Fruit fly (Drosophila melanogaster) whole organism, prepupa: Measurements from ENCODE around the gene Hex-t2.

Source experiments
- Blimp-1 ChIP-seq: fragments of 200-800 bp; sonication (Bioruptor generic); optimal IDR thresholded peaks from 3 replicates; lab custom pipeline; 2017; ENCODE audit warnings: missing biosample characterization, missing genetic modification characterization, mild to moderate bottlenecking, moderate library complexity, missing genetic modification reagents
- CG10631 ChIP-seq: fragments of 200-800 bp; sonication (Bioruptor generic); optimal IDR thresholded peaks from 2 replicates; lab custom pipeline; 2016; ENCODE audit warnings: missing biosample characterization, missing genetic modification characterization
- CG10669 ChIP-seq: fragments of 200-800 bp; sonication (Bioruptor generic); optimal IDR thresholded peaks from 3 replicates; lab custom pipeline; 2018; ENCODE audit warnings: missing biosample characterization, mild to moderate bottlenecking, missing genetic modification characterization, moderate library complexity
- CG11294 ChIP-seq: fragments of 200-800 bp; sonication (Bioruptor generic); IDR thresholded peaks from 2 replicates; pipeline ENCODE4 v1.3.6; 2022; ENCODE audit warnings: missing biosample characterization, missing genetic modification characterization
- CG11902 ChIP-seq: fragments of 200-800 bp; sonication (Bioruptor generic); optimal IDR thresholded peaks from 3 replicates; lab custom pipeline; 2016; ENCODE audit warnings: missing biosample characterization, missing genetic modification characterization
- CG15336 ChIP-seq: fragments of 200-800 bp; sonication (Bioruptor generic); IDR thresholded peaks from 2 replicates; pipeline ENCODE4 v1.3.6; 2022; ENCODE audit warnings: missing biosample characterization, missing genetic modification characterization
- CG1621 ChIP-seq: fragments of 200-800 bp; sonication (Bioruptor generic); optimal IDR thresholded peaks from 3 replicates; lab custom pipeline; 2018; ENCODE audit warnings: missing biosample characterization, mild to moderate bottlenecking, missing genetic modification characterization
- CG16779 ChIP-seq: fragments of 200-800 bp; sonication (Bioruptor generic); optimal IDR thresholded peaks from 3 replicates; lab custom pipeline; 2017; ENCODE audit warnings: missing biosample characterization, mild to moderate bottlenecking, missing genetic modification characterization
- CG3032 ChIP-seq: fragments of 200-800 bp; optimal IDR thresholded peaks from 2 replicates; lab custom pipeline; 2019; ENCODE audit warnings: missing biosample characterization, mild to moderate bottlenecking, missing genetic modification characterization, moderate library complexity
- CG31627 ChIP-seq: fragments of 200-800 bp; sonication (Bioruptor generic); optimal IDR thresholded peaks from 3 replicates; lab custom pipeline; 2016; ENCODE audit warnings: missing biosample characterization, missing genetic modification characterization
- CG32006 ChIP-seq: fragments of 200-800 bp; sonication (Bioruptor generic); optimal IDR thresholded peaks from 3 replicates; lab custom pipeline; 2017; ENCODE audit warnings: missing biosample characterization, mild to moderate bottlenecking, missing genetic modification characterization
- CG34406 ChIP-seq: fragments of 200-800 bp; sonication (Bioruptor generic); optimal IDR thresholded peaks from 3 replicates; lab custom pipeline; 2016; ENCODE audit warnings: missing biosample characterization, missing genetic modification characterization
- CG3919 ChIP-seq: fragments of 200-800 bp; sonication (Bioruptor generic); optimal IDR thresholded peaks from 3 replicates; lab custom pipeline; 2016; ENCODE audit warnings: missing biosample characterization, missing genetic modification characterization
- CG6163 ChIP-seq: fragments of 200-800 bp; sonication (Bioruptor generic); IDR thresholded peaks from 3 replicates; pipeline ENCODE4 v1.3.6; 2022; ENCODE audit warnings: missing biosample characterization, missing genetic modification characterization
- CG6276 ChIP-seq: fragments of 200-800 bp; sonication (Bioruptor generic); optimal IDR thresholded peaks from 2 replicates; lab custom pipeline; 2017; ENCODE audit warnings: missing biosample characterization, mild to moderate bottlenecking, missing genetic modification characterization
- CG6792 ChIP-seq: fragments of 200-800 bp; sonication (Bioruptor generic); optimal IDR thresholded peaks from 3 replicates; lab custom pipeline; 2016; ENCODE audit warnings: missing biosample characterization, missing genetic modification characterization
- CG6854 ChIP-seq: fragments of 200-800 bp; sonication (Bioruptor generic); optimal IDR thresholded peaks from 2 replicates; lab custom pipeline; 2017; ENCODE audit warnings: missing biosample characterization, mild to moderate bottlenecking, missing genetic modification characterization
- CG7368 ChIP-seq: fragments of 200-800 bp; sonication (Bioruptor generic); optimal IDR thresholded peaks from 3 replicates; lab custom pipeline; 2016; ENCODE audit warnings: missing biosample characterization, missing genetic modification characterization
- CG8119 ChIP-seq: fragments of 200-800 bp; sonication (Bioruptor generic); IDR thresholded peaks from 3 replicates; pipeline ENCODE4 v1.3.6; 2022; ENCODE audit warnings: missing biosample characterization, missing genetic modification characterization
- CG8319 ChIP-seq: fragments of 200-800 bp; sonication (Bioruptor generic); optimal IDR thresholded peaks from 3 replicates; lab custom pipeline; 2016; ENCODE audit warnings: missing biosample characterization, missing genetic modification characterization
- CG8632 ChIP-seq: fragments of 200-800 bp; sonication (Bioruptor generic); optimal IDR thresholded peaks from 3 replicates; lab custom pipeline; 2016; ENCODE audit warnings: missing biosample characterization, missing genetic modification characterization
- CG9139 ChIP-seq: fragments of 200-800 bp; sonication (Bioruptor generic); optimal IDR thresholded peaks from 3 replicates; lab custom pipeline; 2017; ENCODE audit warnings: missing biosample characterization, mild to moderate bottlenecking, missing genetic modification characterization
- Eip75B ChIP-seq: fragments of 200-800 bp; sonication (Bioruptor generic); optimal IDR thresholded peaks from 3 replicates; lab custom pipeline; 2016; ENCODE audit warnings: missing biosample characterization, missing genetic modification characterization
- Eip78C ChIP-seq: fragments of 200-800 bp; sonication (Bioruptor generic); peaks from one replicate; lab custom pipeline; 2016; ENCODE audit warnings: missing biosample characterization, missing genetic modification characterization
- Ets96B ChIP-seq: fragments of 200-800 bp; optimal IDR thresholded peaks from 2 replicates; lab custom pipeline; 2019; ENCODE audit warnings: missing biosample characterization, mild to moderate bottlenecking, missing genetic modification characterization, moderate library complexity
- Gug ChIP-seq: fragments of 200-800 bp; sonication (Bioruptor generic); IDR thresholded peaks from 2 replicates; pipeline ENCODE4 v1.3.6; 2022; ENCODE audit warnings: missing biosample characterization, missing genetic modification characterization
- Hr38 ChIP-seq: sonication (Bioruptor generic); optimal IDR thresholded peaks from 2 replicates; lab custom pipeline; 2016; ENCODE audit warnings: missing biosample characterization, missing genetic modification characterization
- Hr39 ChIP-seq: fragments of 200-800 bp; sonication (Bioruptor generic); optimal IDR thresholded peaks from 2 replicates; lab custom pipeline; 2016; ENCODE audit warnings: missing biosample characterization, missing genetic modification characterization
- Met ChIP-seq: fragments of 200-800 bp; sonication (Bioruptor generic); optimal IDR thresholded peaks from 3 replicates; lab custom pipeline; 2016; ENCODE audit warnings: missing biosample characterization, missing genetic modification characterization
- Sox102F ChIP-seq: fragments of 200-800 bp; sonication (Bioruptor generic); optimal IDR thresholded peaks from 2 replicates; lab custom pipeline; 2016; ENCODE audit warnings: missing biosample characterization, mild to moderate bottlenecking, missing genetic modification characterization
- Sox14 ChIP-seq: fragments of 200-800 bp; sonication (Bioruptor generic); optimal IDR thresholded peaks from 3 replicates; lab custom pipeline; 2016; ENCODE audit warnings: missing biosample characterization, missing genetic modification characterization
- Sox15 ChIP-seq: fragments of 200-800 bp; sonication (Bioruptor generic); optimal IDR thresholded peaks from 3 replicates; lab custom pipeline; 2016; ENCODE audit warnings: missing biosample characterization, missing genetic modification characterization
- cyc ChIP-seq: fragments of 200-800 bp; sonication (Bioruptor generic); optimal IDR thresholded peaks from 3 replicates; lab custom pipeline; 2016; ENCODE audit warnings: missing biosample characterization, missing genetic modification characterization
- dac ChIP-seq: fragments of 200-800 bp; sonication (Bioruptor generic); optimal IDR thresholded peaks from 2 replicates; lab custom pipeline; 2017; ENCODE audit warnings: missing biosample characterization, mild to moderate bottlenecking, missing genetic modification characterization
- dsx ChIP-seq: fragments of 200-800 bp; optimal IDR thresholded peaks from 3 replicates; lab custom pipeline; 2019; ENCODE audit warnings: missing biosample characterization, mild to moderate bottlenecking, missing genetic modification characterization, moderate library complexity; ENCODE audit not compliant: poor library complexity, severe bottlenecking
- eg ChIP-seq: fragments of 200-800 bp; sonication (Bioruptor generic); IDR thresholded peaks from 3 replicates; pipeline ENCODE4 v1.3.6; 2022; ENCODE audit warnings: missing biosample characterization, missing genetic modification characterization
- esn ChIP-seq: fragments of 200-800 bp; sonication (Bioruptor generic); optimal IDR thresholded peaks from 2 replicates; lab custom pipeline; 2016; ENCODE audit warnings: missing biosample characterization, mild to moderate bottlenecking, missing genetic modification characterization, moderate library complexity
- fd59A ChIP-seq: fragments of 200-800 bp; sonication (Bioruptor generic); optimal IDR thresholded peaks from 2 replicates; lab custom pipeline; 2017; ENCODE audit warnings: missing biosample characterization, mild to moderate bottlenecking, missing genetic modification characterization, missing genetic modification reagents
- fd85E ChIP-seq: fragments of 200-800 bp; sonication (Bioruptor generic); optimal IDR thresholded peaks from 3 replicates; lab custom pipeline; 2016; ENCODE audit warnings: missing biosample characterization, missing genetic modification characterization
- fkh ChIP-seq: fragments of 200-800 bp; sonication (Bioruptor generic); optimal IDR thresholded peaks from 3 replicates; lab custom pipeline; 2017; ENCODE audit warnings: missing biosample characterization, mild to moderate bottlenecking, missing genetic modification characterization, moderate library complexity
- lz ChIP-seq: fragments of 200-800 bp; sonication (Bioruptor generic); optimal IDR thresholded peaks from 3 replicates; lab custom pipeline; 2016; ENCODE audit warnings: missing biosample characterization, missing genetic modification characterization
- net ChIP-seq: fragments of 200-800 bp; sonication (Bioruptor generic); optimal IDR thresholded peaks from 3 replicates; lab custom pipeline; 2016; ENCODE audit warnings: missing biosample characterization, missing genetic modification characterization
- salr ChIP-seq, 2 experiments: fragments of 200-800 bp; sonication (Bioruptor generic); optimal IDR thresholded peaks; 3 replicates each; lab custom pipeline; 2016 to 2018; ENCODE audit warnings: missing biosample characterization in 2 of 2, missing genetic modification characterization in 2 of 2, mild to moderate bottlenecking in 1 of 2
- spab ChIP-seq: fragments of 200-800 bp; sonication (Bioruptor generic); optimal IDR thresholded peaks from 2 replicates; lab custom pipeline; 2017; ENCODE audit warnings: missing biosample characterization, mild to moderate bottlenecking, missing genetic modification characterization, missing genetic modification reagents
- ss ChIP-seq, 2 experiments: fragments of 200-800 bp; sonication (Bioruptor generic); optimal IDR thresholded peaks; 2 replicates in 1 of 2; 3 replicates in 1 of 2; lab custom pipeline; 2017 to 2018; ENCODE audit warnings: mild to moderate bottlenecking in 2 of 2, missing biosample characterization in 2 of 2, missing genetic modification characterization in 2 of 2, moderate library complexity in 1 of 2
- svp ChIP-seq: fragments of 200-800 bp; sonication (Bioruptor generic); peaks from one replicate; lab custom pipeline; 2016; ENCODE audit warnings: missing biosample characterization, missing genetic modification characterization
- topi ChIP-seq: fragments of 200-800 bp; sonication (Bioruptor generic); optimal IDR thresholded peaks from 3 replicates; lab custom pipeline; 2016; ENCODE audit warnings: missing biosample characterization, missing genetic modification characterization
- vri ChIP-seq: fragments of 200-800 bp; sonication (Bioruptor generic); optimal IDR thresholded peaks from 3 replicates; lab custom pipeline; 2016; ENCODE audit warnings: missing biosample characterization, mild to moderate bottlenecking, missing genetic modification characterization

The Hex-t2 gene

DNA sequence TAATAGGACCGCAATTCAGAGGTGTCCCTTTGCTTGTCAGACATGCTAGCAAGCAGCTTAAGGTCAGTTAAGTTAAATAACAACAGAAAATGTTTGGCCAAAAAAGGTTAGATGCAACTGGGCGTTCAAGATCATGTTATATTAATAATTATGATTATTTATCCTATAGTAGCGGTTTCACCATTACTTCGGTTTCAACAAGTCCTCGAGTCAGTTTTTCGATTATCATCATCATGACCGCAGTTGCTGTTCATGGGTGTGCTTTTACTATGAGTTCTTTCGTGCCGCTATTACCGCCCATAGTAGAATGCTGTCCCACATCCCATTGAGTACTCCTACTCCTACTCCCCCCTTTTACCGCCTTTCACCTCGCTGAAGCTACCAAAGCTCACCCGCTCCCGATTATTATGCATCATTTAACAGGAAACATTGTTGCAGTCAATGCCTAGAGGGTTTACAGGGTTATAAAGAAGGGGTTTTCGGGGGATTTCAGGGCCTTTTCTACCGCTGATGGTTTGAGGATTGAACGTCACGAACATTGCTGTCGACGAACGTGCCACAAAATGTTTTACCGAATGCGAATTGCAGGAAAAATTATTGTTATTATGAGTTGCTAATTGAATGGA, 34.9 kb downstream of the Hex-t2 start (continued):
- peak; percentile 3 for TF ChIP-seq CG3032
- TF ChIP-seq CG8119 (GFP tag; lab: Robert Waterston, UW) = 0 out of 3 replicates have a peak, but pooled peaks have one; percentile 32
- no peak for TF ChIP-seq CG6854
- peak; percentile 31 for TF ChIP-seq CG10669 (GFP tag; lab: Kevin White, UChicago)
- no peak for TF ChIP-seq lz (GFP tag; lab: Kevin White, UChicago)
- TF ChIP-seq fd59A (GFP tag; lab: Kevin White, UChicago) = peak; percentile 5
- no peak for TF ChIP-seq fkh (GFP tag; lab: Kevin White, UChicago)
- peak; percentile 17 for TF ChIP-seq CG10631 (GFP tag; lab: Kevin White, UChicago)
- 0 out of 3 replicates have a peak, but pooled peaks have one; percentile 6 for TF ChIP-seq CG6163
- TF ChIP-seq, all 60 proteins: peak for 18

DNA sequence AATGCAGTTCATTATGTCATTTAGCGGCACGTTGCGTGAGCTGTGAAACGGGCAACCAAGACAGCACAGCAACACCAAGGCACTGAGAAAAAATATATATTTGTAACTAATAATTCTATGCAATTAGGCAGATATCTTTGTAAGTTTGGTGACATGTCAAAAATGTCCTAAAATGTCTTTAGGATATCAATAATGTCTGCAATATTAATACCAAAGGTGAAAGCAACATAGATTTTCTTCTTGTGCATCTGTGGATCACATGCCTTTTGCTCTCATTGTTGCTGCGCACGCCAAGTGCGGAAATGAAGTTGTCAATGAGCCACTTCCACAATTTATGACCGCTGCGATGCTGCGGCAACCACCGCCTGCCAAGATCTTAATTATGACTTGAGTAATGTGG, 39.0 kb downstream of the Hex-t2 start:
- TF ChIP-seq Sox15 (GFP tag; lab: Kevin White, UChicago) = peak; percentile 62
- peak; percentile 65 for TF ChIP-seq CG16779 (tag; lab: Kevin White, UChicago)
- TF ChIP-seq eg (GFP tag; lab: Robert Waterston, UW) = peak; percentile 79
- peak; percentile 62 for TF ChIP-seq Sox102F (GFP tag; lab: Kevin White, UChicago)
- peak; percentile 68 for TF ChIP-seq CG8319
- TF ChIP-seq CG34406 = peak; percentile 63
- peak; percentile 70 for TF ChIP-seq CG7368 (GFP tag; lab: Kevin White, UChicago)
- TF ChIP-seq Sox14 (GFP tag; lab: Kevin White, UChicago) = peak; percentile 76
- peak; percentile 60 for TF ChIP-seq Gug (GFP tag; lab: Robert Waterston, UW)
- TF ChIP-seq CG6792 (GFP tag; lab: Kevin White, UChicago) = peak; percentile 71
- peak; percentile 65 for TF ChIP-seq Hr39 (GFP tag; lab: Kevin White, UChicago)
- TF ChIP-seq salr (GFP tag; optimal IDR thresholded peaks at IDR 0.05; lab: Kevin White, UChicago) = peak; percentile 52 to 78
- TF ChIP-seq dsx (GFP tag; lab: Kevin White, UChicago) = peak; percentile 65
- peak; percentile 76 for TF ChIP-seq CG8632 (GFP tag; lab: Kevin White, UChicago)
- TF ChIP-seq CG6276 (GFP tag; lab: Kevin White, UChicago) = peak; percentile 69
- peak; percentile 79 for TF ChIP-seq CG15336 (GFP tag; lab: Robert Waterston, UW)
- peak; percentile 85 for TF ChIP-seq Ets96B
- TF ChIP-seq CG6163 = peak; percentile 88
- TF ChIP-seq net (GFP tag; lab: Kevin White, UChicago) = peak; percentile 72
- TF ChIP-seq cyc = peak; percentile 73
- TF ChIP-seq CG31627 (GFP tag; lab: Kevin White, UChicago) = peak; percentile 59
- TF ChIP-seq Met (GFP tag; lab: Kevin White, UChicago) = peak; percentile 75
- peak; percentile 80 for TF ChIP-seq CG3032
- TF ChIP-seq Blimp-1 (GFP tag; lab: Kevin White, UChicago) = peak; percentile 23
- peak; percentile 88 for TF ChIP-seq Eip78C (GFP tag; lab: Kevin White, UChicago)
- TF ChIP-seq CG11294 (GFP tag; lab: Robert Waterston, UW) = peak; percentile 49; the same call in 1 of the 2 replicates
- peak; percentile 48 for TF ChIP-seq dac (GFP tag; lab: Kevin White, UChicago)
- TF ChIP-seq CG1621 (tag; lab: Kevin White, UChicago) = peak; percentile 79
- TF ChIP-seq Hr38 (GFP tag; lab: Kevin White, UChicago) = no peak
- no peak for TF ChIP-seq fd85E (GFP tag; lab: Kevin White, UChicago)
- peak; percentile 76 for TF ChIP-seq topi (GFP tag; lab: Kevin White, UChicago)
- peak; percentile 80 for TF ChIP-seq CG8119 (GFP tag; lab: Robert Waterston, UW)
- peak; percentile 77 for TF ChIP-seq svp (GFP tag; lab: Kevin White, UChicago)
- peak; percentile 84 for TF ChIP-seq spab
- peak; percentile 65 for TF ChIP-seq CG11902 (GFP tag; lab: Kevin White, UChicago)
- peak; percentile 53 for TF ChIP-seq CG9139 (GFP tag; lab: Kevin White, UChicago)
- peak; percentile 85 for TF ChIP-seq CG3919
- TF ChIP-seq esn = peak; percentile 73
- peak; percentile 82 for TF ChIP-seq fd59A (GFP tag; lab: Kevin White, UChicago)
- peak; percentile 31 for TF ChIP-seq vri (GFP tag; lab: Kevin White, UChicago)
- TF ChIP-seq ss (GFP tag; optimal IDR thresholded peaks at IDR 0.05; lab: Kevin White, UChicago) = peak; percentile 81 to 88
- no peak for TF ChIP-seq fkh (GFP tag; lab: Kevin White, UChicago)
- TF ChIP-seq Eip75B = peak; percentile 85
- TF ChIP-seq CG32006 (GFP tag; lab: Kevin White, UChicago) = peak; percentile 77
